Fruit fly (Drosophila melanogaster) whole organism, pupa: ENCODE data around the gene RhoGAP18B.

Experiments used
- CG17806 ChIP-seq: fragments of 200-800 bp; sonication (Bioruptor generic); optimal IDR thresholded peaks from 2 replicates; lab custom pipeline; 2018; ENCODE audit warnings: missing biosample characterization, mild to moderate bottlenecking, missing genetic modification characterization, moderate library complexity
- CG34367 ChIP-seq: fragments of 200-800 bp; sonication (Bioruptor generic); optimal IDR thresholded peaks from 2 replicates; lab custom pipeline; 2018; ENCODE audit warnings: missing biosample characterization, mild to moderate bottlenecking, missing genetic modification characterization
- CG9948 ChIP-seq: fragments of 200-800 bp; sonication (Bioruptor generic); optimal IDR thresholded peaks from 2 replicates; lab custom pipeline; 2018; ENCODE audit warnings: missing biosample characterization, mild to moderate bottlenecking, missing genetic modification characterization, moderate library complexity

DNA sequence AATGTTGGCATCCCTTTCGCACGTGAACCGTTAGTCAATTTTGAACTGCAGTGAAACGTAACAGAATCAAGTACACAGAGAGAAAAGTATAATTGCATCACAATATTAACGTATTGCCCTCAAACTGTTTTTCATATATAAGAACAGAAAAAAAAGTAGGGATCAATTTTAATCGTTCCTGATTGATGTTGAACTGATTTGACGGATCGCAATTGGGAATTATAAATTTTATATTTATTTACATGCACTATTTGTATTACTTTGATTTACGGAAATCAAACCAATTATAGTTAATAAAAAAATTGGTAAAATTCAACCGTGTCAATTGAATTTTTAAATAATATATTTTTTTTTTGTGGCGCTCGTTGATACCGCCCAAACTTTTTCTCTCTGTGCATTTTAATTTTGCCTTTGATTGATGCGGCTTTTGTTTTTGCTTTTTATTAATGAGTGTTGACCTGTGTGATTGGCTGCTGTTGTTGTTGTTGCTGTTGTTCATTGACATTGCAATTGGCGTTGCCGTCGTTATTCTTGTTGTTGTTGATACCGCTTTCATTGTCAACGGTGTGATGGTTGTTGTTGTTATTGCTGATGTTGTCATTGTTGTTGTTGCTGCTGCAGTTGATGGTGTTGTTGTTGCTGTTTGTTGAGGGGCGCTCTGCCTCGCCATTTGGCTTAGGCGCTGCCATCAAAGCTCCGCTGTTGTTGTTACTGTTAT is 14.2 kb downstream of the RhoGAP18B start:
- peak; percentile 69 for TF ChIP-seq CG17806 (tag; lab: Kevin White, UChicago)
- peak; percentile 47 for TF ChIP-seq CG34367 (tag; lab: Kevin White, UChicago)
- TF ChIP-seq CG9948 (tag; lab: Kevin White, UChicago): peak; percentile 73
